Worm (Caenorhabditis elegans) whole organism, L4 larva: Measurements from ENCODE around the gene C54D10.3.
A peak's percentile ranks its signal among the peaks of the same experiment; 100 is the strongest.

Experiments
- D1046.2 ChIP-seq: fragments of 200-800 bp; sonication (Bioruptor generic); IDR thresholded peaks from 2 replicates; pipeline ENCODE4 v1.3.6; 2022; ENCODE audit warnings: missing genetic modification characterization, missing compliant biosample characterization
- F26F4.8 ChIP-seq: fragments of 200-800 bp; sonication (Bioruptor generic); conservative IDR thresholded peaks from 2 replicates; pipeline ENCODE4 v1.3.6; 2022; ENCODE audit warnings: missing genetic modification characterization, missing compliant biosample characterization
- R02D3.7 ChIP-seq: fragments of 150-350 bp; sonication (generic microtip); optimal IDR thresholded peaks from 3 replicates; lab custom pipeline; 2014; ENCODE audit warnings: missing biosample characterization, missing genetic modification characterization
- T20F7.1 ChIP-seq: fragments of 200-800 bp; sonication (Bioruptor generic); optimal IDR thresholded peaks from 2 replicates; lab custom pipeline; 2018; ENCODE audit warnings: mild to moderate bottlenecking, missing genetic modification characterization, missing compliant biosample characterization
- T26A8.4 ChIP-seq: fragments of 200-800 bp; sonication (Bioruptor generic); IDR thresholded peaks from 2 replicates; pipeline ENCODE4 v1.3.6; 2022; ENCODE audit warnings: missing genetic modification characterization, missing compliant biosample characterization
- Y105C5A.15 ChIP-seq: fragments of 200-800 bp; sonication (Bioruptor generic); IDR thresholded peaks from 2 replicates; pipeline ENCODE4 v1.3.6; 2022; ENCODE audit warnings: missing genetic modification characterization, missing compliant biosample characterization
- Y48G9A.11 ChIP-seq: fragments of 200-800 bp; sonication (Bioruptor generic); IDR thresholded peaks from 2 replicates; pipeline ENCODE4 v1.3.6; 2022; ENCODE audit warnings: missing genetic modification reagents, missing genetic modification characterization, missing compliant biosample characterization
- ZK337.2 ChIP-seq: fragments of 200-800 bp; sonication (Bioruptor generic); IDR thresholded peaks from 2 replicates; pipeline ENCODE4 v1.3.6; 2022; ENCODE audit warnings: missing genetic modification reagents, missing genetic modification characterization, missing compliant biosample characterization
- aha-1 ChIP-seq: fragments of 150-350 bp; peaks from one replicate; lab custom pipeline; 2014; ENCODE audit warnings: missing biosample characterization, missing genetic modification characterization
- aly-2 ChIP-seq: sonication (generic microtip); optimal IDR thresholded peaks from 2 replicates; lab custom pipeline; 2018; ENCODE audit warnings: missing biosample characterization, missing genetic modification characterization
- ama-1 ChIP-seq: fragments of 150-350 bp; optimal IDR thresholded peaks from 2 replicates; lab custom pipeline; 2014; ENCODE audit warnings: inconsistent platforms, mixed read lengths
- arid-1 ChIP-seq: fragments of 200-800 bp; sonication (Bioruptor generic); conservative IDR thresholded peaks from 2 replicates; pipeline ENCODE4 v1.3.6; 2022; ENCODE audit warnings: missing genetic modification reagents, missing genetic modification characterization, missing compliant biosample characterization
- ceh-82 ChIP-seq: sonication (generic microtip); optimal IDR thresholded peaks from 2 replicates; lab custom pipeline; 2017; ENCODE audit warnings: missing biosample characterization, missing genetic modification characterization
- ctbp-1 ChIP-seq: fragments of 200-800 bp; sonication (Bioruptor generic); IDR thresholded peaks from 2 replicates; pipeline ENCODE4 v1.3.6; 2022; ENCODE audit warnings: missing genetic modification reagents, missing genetic modification characterization, missing compliant biosample characterization
- daf-12 ChIP-seq: fragments of 150-350 bp; optimal IDR thresholded peaks from 2 replicates; lab custom pipeline; 2014; ENCODE audit warnings: missing biosample characterization, missing genetic modification reagents, missing genetic modification characterization
- daf-16 ChIP-seq, 3 experiments: sonication (generic microtip); optimal IDR thresholded peaks; 2 replicates each; lab custom pipeline; 2016 to 2017; ENCODE audit warnings: missing genetic modification characterization in 3 of 3, missing genetic modification reagents in 3 of 3, mild to moderate bottlenecking in 2 of 3, missing compliant biosample characterization in 2 of 3, missing biosample characterization in 1 of 3, moderate library complexity in 1 of 3
- daf-19 ChIP-seq: fragments of 200-800 bp; sonication (Bioruptor generic); conservative IDR thresholded peaks from 2 replicates; pipeline ENCODE4 v1.3.6; 2022; ENCODE audit warnings: missing genetic modification characterization, missing compliant biosample characterization
- daf-8 ChIP-seq: fragments of 200-800 bp; sonication (Bioruptor generic); IDR thresholded peaks from 2 replicates; pipeline ENCODE4 v1.3.6; 2022; ENCODE audit warnings: missing genetic modification characterization, missing compliant biosample characterization
- dmd-6 ChIP-seq: fragments of 200-800 bp; sonication (Bioruptor generic); IDR thresholded peaks from 2 replicates; pipeline ENCODE4 v1.3.6; 2022; ENCODE audit warnings: missing genetic modification reagents, missing genetic modification characterization, missing compliant biosample characterization
- dmd-8 ChIP-seq: fragments of 200-800 bp; sonication (Bioruptor generic); IDR thresholded peaks from 2 replicates; pipeline ENCODE4 v1.3.6; 2022; ENCODE audit warnings: missing genetic modification characterization, missing compliant biosample characterization
- dpl-1 ChIP-seq: fragments of 150-350 bp; optimal IDR thresholded peaks from 2 replicates; lab custom pipeline; 2014; ENCODE audit warnings: missing biosample characterization, missing genetic modification reagents, missing genetic modification characterization
- dve-1 ChIP-seq: sonication (generic microtip); optimal IDR thresholded peaks from 2 replicates; lab custom pipeline; 2017; ENCODE audit warnings: antibody characterized with exemption, mild to moderate bottlenecking, missing genetic modification characterization, missing compliant biosample characterization; ENCODE audit not compliant: insufficient read depth
- egl-27 ChIP-seq: sonication (generic microtip); optimal IDR thresholded peaks from 3 replicates; lab custom pipeline; 2017; ENCODE audit warnings: missing biosample characterization, missing genetic modification reagents, missing genetic modification characterization
- egl-43 ChIP-seq: fragments of 200-800 bp; sonication (Bioruptor generic); IDR thresholded peaks from 2 replicates; pipeline ENCODE4 v1.3.6; 2022; ENCODE audit warnings: missing genetic modification reagents, missing genetic modification characterization, missing compliant biosample characterization
- hlh-11 ChIP-seq: fragments of 200-800 bp; sonication (Bioruptor generic); optimal IDR thresholded peaks from 2 replicates; lab custom pipeline; 2018; ENCODE audit warnings: mild to moderate bottlenecking, missing genetic modification characterization, missing compliant biosample characterization
- hlh-30 ChIP-seq: sonication (generic microtip); optimal IDR thresholded peaks from 2 replicates; lab custom pipeline; 2017; ENCODE audit warnings: antibody characterized with exemption, mild to moderate bottlenecking, missing genetic modification characterization, missing compliant biosample characterization; ENCODE audit not compliant: insufficient read depth
- jun-1 ChIP-seq: fragments of 150-350 bp; optimal IDR thresholded peaks from 2 replicates; lab custom pipeline; 2014; ENCODE audit warnings: missing biosample characterization, missing genetic modification reagents, missing genetic modification characterization
- lim-7 ChIP-seq: fragments of 200-800 bp; sonication (Bioruptor generic); IDR thresholded peaks from 2 replicates; pipeline ENCODE4 v1.3.6; 2022; ENCODE audit warnings: missing genetic modification characterization, missing compliant biosample characterization
- lin-13 ChIP-seq: fragments of 150-350 bp; optimal IDR thresholded peaks from 2 replicates; lab custom pipeline; 2014; ENCODE audit warnings: missing biosample characterization, missing genetic modification reagents, missing genetic modification characterization
- lin-15B ChIP-seq: fragments of 150-350 bp; sonication (generic microtip); optimal IDR thresholded peaks from 3 replicates; lab custom pipeline; 2014; ENCODE audit warnings: missing biosample characterization, missing genetic modification characterization
- lin-39 ChIP-seq: fragments of 150-350 bp; optimal IDR thresholded peaks from 2 replicates; lab custom pipeline; 2014; ENCODE audit warnings: missing biosample characterization, missing genetic modification reagents, missing genetic modification characterization
- lsy-2 ChIP-seq, 2 experiments: fragments of 150-350 bp in 1 of 2; sonication (generic microtip) in 1 of 2; optimal IDR thresholded peaks; 2 replicates each; lab custom pipeline; 2014 to 2017; ENCODE audit warnings: missing biosample characterization in 2 of 2, missing genetic modification characterization in 2 of 2
- mep-1 ChIP-seq: fragments of 150-350 bp; sonication (generic microtip); optimal IDR thresholded peaks from 3 replicates; lab custom pipeline; 2014; ENCODE audit warnings: missing biosample characterization, missing genetic modification characterization
- mxl-2 ChIP-seq: fragments of 200-800 bp; sonication (Bioruptor generic); conservative IDR thresholded peaks from 2 replicates; pipeline ENCODE4 v1.3.6; 2022; ENCODE audit warnings: missing genetic modification reagents, missing genetic modification characterization, missing compliant biosample characterization
- nhr-10 ChIP-seq: fragments of 150-350 bp; optimal IDR thresholded peaks from 2 replicates; lab custom pipeline; 2014; ENCODE audit warnings: missing biosample characterization, missing genetic modification characterization
- nhr-42 ChIP-seq: fragments of 200-800 bp; sonication (Bioruptor generic); IDR thresholded peaks from 2 replicates; pipeline ENCODE4 v1.3.6; 2022; ENCODE audit warnings: missing genetic modification characterization, missing compliant biosample characterization
- nhr-6 ChIP-seq: fragments of 150-350 bp; optimal IDR thresholded peaks from 2 replicates; lab custom pipeline; 2014; ENCODE audit warnings: missing biosample characterization, missing genetic modification characterization
- nhr-76 ChIP-seq: fragments of 150-350 bp; optimal IDR thresholded peaks from 2 replicates; lab custom pipeline; 2014; ENCODE audit warnings: missing biosample characterization, missing genetic modification characterization
- nhr-77 ChIP-seq: fragments of 150-350 bp; optimal IDR thresholded peaks from 2 replicates; lab custom pipeline; 2014; ENCODE audit warnings: missing biosample characterization, missing genetic modification characterization
- php-3 ChIP-seq: fragments of 200-800 bp; sonication (Bioruptor generic); IDR thresholded peaks from 2 replicates; pipeline ENCODE4 v1.3.6; 2022; ENCODE audit warnings: missing genetic modification reagents, missing genetic modification characterization, missing compliant biosample characterization
- saeg-2 ChIP-seq: fragments of 200-800 bp; sonication (Bioruptor generic); IDR thresholded peaks from 2 replicates; pipeline ENCODE4 v1.3.6; 2022; ENCODE audit warnings: missing genetic modification reagents, missing genetic modification characterization, missing compliant biosample characterization
- set-16 ChIP-seq: fragments of 200-800 bp; sonication (Bioruptor generic); IDR thresholded peaks from 2 replicates; pipeline ENCODE4 v1.3.6; 2022; ENCODE audit warnings: missing genetic modification reagents, missing genetic modification characterization, missing compliant biosample characterization
- spr-1 ChIP-seq: sonication (generic microtip); optimal IDR thresholded peaks from 2 replicates; lab custom pipeline; 2016; ENCODE audit warnings: mild to moderate bottlenecking, missing genetic modification characterization, missing compliant biosample characterization
- tag-97 ChIP-seq: fragments of 200-800 bp; sonication (Bioruptor generic); IDR thresholded peaks from 2 replicates; pipeline ENCODE4 v1.3.6; 2022; ENCODE audit warnings: missing genetic modification characterization, missing compliant biosample characterization
- unc-130 ChIP-seq: sonication (generic microtip); optimal IDR thresholded peaks from 2 replicates; lab custom pipeline; 2016; ENCODE audit warnings: missing genetic modification reagents, missing genetic modification characterization, missing compliant biosample characterization
- ztf-11 ChIP-seq: fragments of 150-350 bp; optimal IDR thresholded peaks from 2 replicates; lab custom pipeline; 2014; ENCODE audit warnings: missing biosample characterization, missing genetic modification characterization

C54D10.3 gene

DNA sequence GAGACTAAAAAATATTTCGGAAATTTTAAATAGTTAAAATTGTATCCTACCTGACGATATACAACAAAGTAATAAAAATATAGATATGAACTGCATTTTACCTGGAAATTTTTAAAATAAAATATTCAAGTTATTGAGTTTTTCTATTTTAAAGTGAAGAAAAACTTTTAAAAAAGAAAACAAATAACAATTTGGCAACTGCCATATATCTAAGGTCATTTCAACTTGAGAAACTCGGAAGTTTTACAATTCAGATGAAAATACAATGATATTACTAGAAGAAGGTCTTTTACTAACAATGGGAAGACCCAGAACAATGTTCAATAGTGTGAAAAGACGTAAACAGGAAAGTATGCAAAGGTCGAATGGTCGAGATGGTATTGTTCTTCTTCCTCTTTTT lies 31.5 kb downstream of the C54D10.3 start, which contains the start of gene C54D10.10:
C54D10.10 (minus strand) TSS at position 101 of the 400 bp plus-strand sequence.
- TF ChIP-seq D1046.2 (GFP tag; lab: Robert Waterston, UW) (no peak), lin-39 (tag; lab: Kevin White, UChicago) (no peak)

DNA sequence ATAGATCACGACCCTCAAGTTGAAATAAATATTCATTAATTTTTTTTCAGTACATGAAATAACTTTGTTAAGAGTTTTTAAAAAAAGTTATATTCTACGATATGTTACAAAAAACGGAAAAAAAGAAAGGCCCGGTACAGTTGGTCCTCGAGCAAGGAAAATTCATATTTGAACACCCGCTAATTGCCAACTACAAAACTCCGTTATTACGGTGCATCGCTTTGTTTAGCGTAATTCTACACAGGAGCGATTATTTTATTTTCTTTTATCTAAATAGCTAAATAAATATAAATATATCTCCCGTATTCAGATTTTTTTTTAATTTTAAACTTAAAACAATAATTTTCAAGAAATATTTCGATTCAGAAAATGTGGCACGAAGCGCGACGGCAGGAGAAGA lies 32.0 kb downstream of the C54D10.3 start, which contains the start of gene F28C1.1:
F28C1.1 (plus strand) TSS at position 365 of the 400 bp plus-strand sequence.
- TF ChIP-seq lim-7 (GFP tag; lab: Robert Waterston, UW): no peak
- no peak for TF ChIP-seq tag-97 (GFP tag; lab: Robert Waterston, UW)
- no peak for TF ChIP-seq lin-13 (GFP tag; lab: Kevin White, UChicago)
- TF ChIP-seq egl-27 (tag; lab: Kevin White, UChicago): no peak
- TF ChIP-seq R02D3.7 (tag; lab: Kevin White, UChicago): peak; percentile 16
- TF ChIP-seq Y48G9A.11 (GFP tag; lab: Robert Waterston, UW): peak; percentile 92
- TF ChIP-seq T20F7.1: peak; percentile 93
- TF ChIP-seq nhr-6 (tag; lab: Kevin White, UChicago): peak; percentile 55
- TF ChIP-seq dpl-1: peak; percentile 84
- TF ChIP-seq, all 104 proteins: peak for 5

DNA sequence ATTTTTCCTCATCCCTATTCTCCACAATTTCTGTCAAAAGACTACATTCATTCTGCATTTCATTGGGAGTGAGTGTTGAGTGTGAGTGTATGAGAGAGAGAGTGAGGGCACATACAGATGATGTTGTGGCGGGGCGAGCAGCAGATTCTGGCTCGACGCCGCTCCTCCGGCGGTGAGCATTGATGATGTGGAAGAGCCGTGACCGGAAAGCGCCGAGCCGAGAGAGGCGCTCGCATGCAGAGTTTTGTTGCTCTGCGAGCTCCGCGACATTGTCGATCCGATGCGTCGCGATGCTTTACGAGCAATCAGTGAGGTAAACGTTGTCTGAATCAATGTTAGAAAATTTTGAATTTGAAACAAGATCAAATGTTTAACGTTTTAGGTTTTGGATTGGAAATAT lies 37.3 kb downstream of the C54D10.3 start:
- TF ChIP-seq set-16 (GFP tag; lab: Robert Waterston, UW) (peak; percentile 93), aha-1 (tag; lab: Kevin White, UChicago) (peak; percentile 27), egl-43 (GFP tag; lab: Robert Waterston, UW) (peak; percentile 42; the same call in 1 of the 2 replicates), dmd-8 (GFP tag; lab: Robert Waterston, UW) (0 out of 2 replicates have a peak, but pooled peaks have one; percentile 38), spr-1 (tag; lab: Kevin White, UChicago) (no peak), ctbp-1 (0 out of 2 replicates have a peak, but pooled peaks have one; percentile 14)

DNA sequence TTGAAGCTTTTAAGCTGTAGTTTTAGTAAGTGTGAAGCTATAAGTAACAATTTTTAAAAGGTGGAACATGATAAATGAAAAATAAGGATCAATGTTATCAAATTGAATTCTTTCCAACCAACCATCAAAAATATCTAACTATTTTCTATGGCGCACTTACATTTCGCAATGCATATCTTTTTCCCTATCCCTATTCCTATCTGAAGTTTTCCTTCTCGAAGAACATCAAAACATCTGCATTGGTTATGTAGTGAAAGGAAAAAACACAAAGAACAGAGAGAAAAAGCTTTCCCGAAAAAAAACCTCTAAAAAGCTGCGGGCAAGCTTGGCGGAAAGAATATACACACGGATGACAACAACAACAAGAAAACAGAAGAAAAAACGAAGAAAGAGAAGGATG lies 42.2 kb downstream of the C54D10.3 start:
- TF ChIP-seq unc-130 (GFP tag; lab: Kevin White, UChicago) (no peak), php-3 (GFP tag; lab: Robert Waterston, UW) (no peak), saeg-2 (no peak), dve-1 (tag; lab: Kevin White, UChicago) (peak; percentile 16), aha-1 (tag; lab: Kevin White, UChicago) (peak; percentile 68), ZK337.2 (GFP tag; lab: Robert Waterston, UW) (no peak), aly-2 (tag; lab: Kevin White, UChicago) (no peak), dmd-6 (GFP tag; lab: Robert Waterston, UW) (no peak), spr-1 (tag; lab: Kevin White, UChicago) (no peak), mep-1 (peak; percentile 25), daf-19 (GFP tag; lab: Robert Waterston, UW) (no peak), ama-1 (lab: Kevin White, UChicago) (no peak), nhr-10 (no peak), arid-1 (GFP tag; lab: Robert Waterston, UW) (no peak), hlh-11 (tag; lab: Kevin White, UChicago) (peak; percentile 1), daf-12 (no peak), mxl-2 (GFP tag; lab: Robert Waterston, UW) (no peak), nhr-42 (no peak), daf-16 (GFP tag; optimal IDR thresholded peaks at IDR 0.05; lab: Kevin White, UChicago) (peak in 1 of 2 experiments; percentile 59), daf-16 (tag; optimal IDR thresholded peaks at IDR 0.05; lab: Kevin White, UChicago) (no peak), T26A8.4 (GFP tag; lab: Robert Waterston, UW) (no peak), nhr-77 (tag; lab: Kevin White, UChicago) (no peak), F26F4.8 (GFP tag; lab: Robert Waterston, UW) (no peak), lin-13 (GFP tag; lab: Kevin White, UChicago) (no peak), Y105C5A.15 (GFP tag; lab: Robert Waterston, UW) (no peak), lin-39 (tag; lab: Kevin White, UChicago) (no peak), daf-8 (GFP tag; lab: Robert Waterston, UW) (no peak), set-16 (GFP tag; lab: Robert Waterston, UW) (no peak), lsy-2 (tag; optimal IDR thresholded peaks at IDR 0.05; lab: Kevin White, UChicago) (peak in 1 of 2 experiments; percentile 36), lim-7 (GFP tag; lab: Robert Waterston, UW) (no peak), nhr-76 (tag; lab: Kevin White, UChicago) (no peak), ceh-82 (tag; lab: Kevin White, UChicago) (no peak), lin-15B (tag; lab: Kevin White, UChicago) (no peak), ztf-11 (tag; lab: Kevin White, UChicago) (no peak), jun-1 (tag; lab: Kevin White, UChicago) (no peak), hlh-30 (tag; lab: Kevin White, UChicago) (no peak)
